Fruit fly (Drosophila melanogaster): ENCODE results near the gene RpL26.

The RpL26 gene

DNA sequence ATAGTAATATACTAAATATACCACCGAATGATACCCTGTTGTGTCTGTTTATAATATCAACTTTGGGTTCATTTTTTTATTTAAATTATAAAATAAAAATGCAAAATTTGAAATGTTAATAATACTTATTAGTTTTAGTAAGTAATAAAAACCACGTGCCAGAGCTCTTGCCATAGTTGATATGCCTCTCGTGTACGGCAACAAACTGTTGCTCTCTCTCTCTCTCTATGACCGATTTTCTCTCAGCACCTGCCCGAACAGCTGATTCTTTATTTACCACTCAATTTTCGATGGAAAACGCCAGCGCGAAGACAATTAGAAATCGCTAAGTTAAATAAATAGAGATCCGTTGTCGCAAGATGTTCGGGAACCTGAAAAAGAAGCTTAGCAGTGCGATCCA, 31.2 kb upstream of the RpL26 start, which contains the start of gene Dysb (continued):
- TF ChIP-seq sim (GFP tag; IDR thresholded peaks at IDR 0.05) (peak; percentile 72), dimm (GFP tag; IDR thresholded peaks at IDR 0.05) (peak; percentile 60), cwo (GFP tag; optimal IDR thresholded peaks at IDR 0.05) (peak; percentile 85), Oli (tag; optimal IDR thresholded peaks at IDR 0.05) (peak; percentile 80), psq (GFP tag; optimal IDR thresholded peaks at IDR 0.05) (peak; percentile 73), MBD-R2 (GFP tag; IDR thresholded peaks at IDR 0.05) (peak; percentile 77), ken (GFP tag; IDR thresholded peaks at IDR 0.05) (peak; percentile 77; the same call in 1 of the 3 replicates), mirr (GFP tag; optimal IDR thresholded peaks at IDR 0.05) (peak; percentile 58), crol (GFP tag; IDR thresholded peaks at IDR 0.05) (no peak), tll (GFP tag; optimal IDR thresholded peaks at IDR 0.05) (no peak), kah (GFP tag; optimal IDR thresholded peaks at IDR 0.05) (peak; percentile 86), CG14667 (GFP tag; IDR thresholded peaks at IDR 0.05) (no peak; the same call in 1 of the 2 replicates), Fer2 (tag; optimal IDR thresholded peaks at IDR 0.05) (peak; percentile 72), Dbx (GFP tag; IDR thresholded peaks at IDR 0.05) (peak; percentile 92), Adf1 (GFP tag; IDR thresholded peaks at IDR 0.05) (peak; percentile 60), row (GFP tag; IDR thresholded peaks at IDR 0.05) (peak; percentile 97), gro (GFP tag; optimal IDR thresholded peaks at IDR 0.05) (peak; percentile 37), CG6813 (GFP tag; optimal IDR thresholded peaks at IDR 0.05) (peak; percentile 85), Lpt (GFP tag; optimal IDR thresholded peaks at IDR 0.05) (no peak), CTCF (GFP tag; optimal IDR thresholded peaks at IDR 0.05) (peak; percentile 22), cas (GFP tag; IDR thresholded peaks at IDR 0.05) (peak; percentile 84), Lim3 (GFP tag; IDR thresholded peaks at IDR 0.05) (no peak), Doc2 (GFP tag; IDR thresholded peaks at IDR 0.05) (no peak), Ravus (GFP tag; IDR thresholded peaks at IDR 0.05) (peak; percentile 31; the same call in 1 of the 2 replicates), Vsx1 (GFP tag; optimal IDR thresholded peaks at IDR 0.05) (peak; percentile 73), CG12299 (tag; optimal IDR thresholded peaks at IDR 0.05) (peak; percentile 86), CG1529 (GFP tag; optimal IDR thresholded peaks at IDR 0.05) (peak; percentile 75), sc (optimal IDR thresholded peaks at IDR 0.05) (no peak), sc (GFP tag; optimal IDR thresholded peaks at IDR 0.05) (peak; percentile 66), CG14860 (GFP tag; IDR thresholded peaks at IDR 0.05; ENCODE audit: partially characterized antibody) (no peak), HHEX (GFP tag; optimal IDR thresholded peaks at IDR 0.05) (peak; percentile 83), sug (tag; optimal IDR thresholded peaks at IDR 0.05) (peak; percentile 68), Atf3 (GFP tag; optimal IDR thresholded peaks at IDR 0.05) (peak; percentile 15), gcm (GFP tag; optimal IDR thresholded peaks at IDR 0.05) (peak; percentile 93), CG3407 (GFP tag; optimal IDR thresholded peaks at IDR 0.05) (peak; percentile 75), CG4820 (GFP tag; optimal IDR thresholded peaks at IDR 0.05) (peak; percentile 63), B-H2 (GFP tag; optimal IDR thresholded peaks at IDR 0.05) (peak; percentile 76), Aef1 (GFP tag; IDR thresholded peaks at IDR 0.05) (peak; percentile 78), trh (GFP tag; optimal IDR thresholded peaks at IDR 0.05) (peak; percentile 17), CG14965 (GFP tag; optimal IDR thresholded peaks at IDR 0.05; ENCODE audit: borderline replicate concordance) (no peak), CG10321 (GFP tag; IDR thresholded peaks at IDR 0.05) (peak; percentile 66), luna (GFP tag; optimal IDR thresholded peaks at IDR 0.05) (peak; percentile 22), grau (tag; optimal IDR thresholded peaks at IDR 0.05) (peak; percentile 88), chinmo (GFP tag; IDR thresholded peaks at IDR 0.05; ENCODE audit: partially characterized antibody) (no peak), Ada2b (GFP tag; IDR thresholded peaks at IDR 0.05) (peak; percentile 88), CG31388 (GFP tag; optimal IDR thresholded peaks at IDR 0.05) (peak; percentile 15), Bgb (GFP tag; IDR thresholded peaks at IDR 0.05; ENCODE audit: partially characterized antibody) (no peak), CG12769 (tag; optimal IDR thresholded peaks at IDR 0.05) (peak; percentile 69), NK7.1 (GFP tag; optimal IDR thresholded peaks at IDR 0.05) (peak; percentile 9), CG14441 (GFP tag; IDR thresholded peaks at IDR 0.05) (peak; percentile 90), Usf (GFP tag; optimal IDR thresholded peaks at IDR 0.05) (peak; percentile 61), chn (GFP tag; optimal IDR thresholded peaks at IDR 0.05) (peak; percentile 67)
